Fruit fly (Drosophila melanogaster) whole organism, adult: ENCODE measurements around the gene CG7824.

Experiments
- CG11617 ChIP-seq: fragments of 200-800 bp; sonication (Bioruptor generic); optimal IDR thresholded peaks from 2 replicates; lab custom pipeline; 2017; ENCODE audit warnings: mild to moderate bottlenecking, missing biosample characterization, missing genetic modification reagents, missing genetic modification characterization
- CG12768 ChIP-seq: fragments of 200-800 bp; sonication (Bioruptor generic); optimal IDR thresholded peaks from 2 replicates; lab custom pipeline; 2017; ENCODE audit warnings: missing biosample characterization, missing genetic modification characterization, mild to moderate bottlenecking, moderate library complexity, missing genetic modification reagents
- CG1620 ChIP-seq: fragments of 200-800 bp; sonication (Bioruptor generic); optimal IDR thresholded peaks from 2 replicates; lab custom pipeline; 2016; ENCODE audit warnings: missing biosample characterization, missing genetic modification characterization
- CG5204 ChIP-seq: fragments of 200-800 bp; sonication (Bioruptor generic); optimal IDR thresholded peaks from 2 replicates; lab custom pipeline; 2016; ENCODE audit warnings: missing biosample characterization, missing genetic modification characterization
- CG7045 ChIP-seq: fragments of 200-800 bp; sonication (Bioruptor generic); optimal IDR thresholded peaks from 2 replicates; lab custom pipeline; 2017; ENCODE audit warnings: missing biosample characterization, mild to moderate bottlenecking, missing genetic modification characterization
- CG7101 ChIP-seq: fragments of 200-800 bp; sonication (Bioruptor generic); optimal IDR thresholded peaks from 2 replicates; lab custom pipeline; 2018; ENCODE audit warnings: missing biosample characterization, mild to moderate bottlenecking, missing genetic modification characterization, moderate library complexity
- Clk ChIP-seq: fragments of 200-800 bp; sonication (Bioruptor generic); optimal IDR thresholded peaks from 2 replicates; lab custom pipeline; 2017; ENCODE audit warnings: missing biosample characterization, missing genetic modification characterization
- Crg-1 ChIP-seq: fragments of 200-800 bp; sonication (Bioruptor generic); optimal IDR thresholded peaks from 2 replicates; lab custom pipeline; 2016; ENCODE audit warnings: missing biosample characterization, missing genetic modification characterization
- Hr96 ChIP-seq: fragments of 200-800 bp; sonication (Bioruptor generic); optimal IDR thresholded peaks from 2 replicates; lab custom pipeline; 2016; ENCODE audit warnings: missing biosample characterization, missing genetic modification characterization
- bab1 ChIP-seq: fragments of 200-800 bp; sonication (Bioruptor generic); optimal IDR thresholded peaks from 3 replicates; lab custom pipeline; 2019; ENCODE audit warnings: missing biosample characterization, mild to moderate bottlenecking, missing genetic modification characterization, moderate library complexity
- pad ChIP-seq: fragments of 200-800 bp; sonication (Bioruptor generic); optimal IDR thresholded peaks from 3 replicates; lab custom pipeline; 2017; ENCODE audit warnings: missing biosample characterization, missing genetic modification characterization, mild to moderate bottlenecking, moderate library complexity, missing genetic modification reagents
- tj ChIP-seq: fragments of 200-800 bp; sonication (Bioruptor generic); optimal IDR thresholded peaks from 3 replicates; lab custom pipeline; 2017; ENCODE audit warnings: missing biosample characterization, mild to moderate bottlenecking, missing genetic modification characterization, moderate library complexity

- no peak for TF ChIP-seq CG11617 (GFP tag; lab: Kevin White, UChicago)
- no peak for TF ChIP-seq bab1 (GFP tag; lab: Kevin White, UChicago)
- TF ChIP-seq Hr96 (GFP tag; lab: Kevin White, UChicago) = no peak
- TF ChIP-seq CG12768 (GFP tag; lab: Kevin White, UChicago) = no peak
- no peak for TF ChIP-seq pad (GFP tag; lab: Kevin White, UChicago)
- TF ChIP-seq CG5204 = no peak
- no peak for TF ChIP-seq Clk
- no peak for TF ChIP-seq CG1620 (GFP tag; lab: Kevin White, UChicago)
- TF ChIP-seq CG7045 (GFP tag; lab: Kevin White, UChicago) = no peak
- no peak for TF ChIP-seq Crg-1
- no peak for TF ChIP-seq CG7101 (tag; lab: Kevin White, UChicago)
- TF ChIP-seq tj (GFP tag; lab: Kevin White, UChicago) = no peak
Observed at dm6 chr3R:29866706-29867105, 8.0 kb upstream of the CG7824 start.
